Fruit fly (Drosophila melanogaster): ENCODE data around the gene CG42613.

CG42613 gene

DNA sequence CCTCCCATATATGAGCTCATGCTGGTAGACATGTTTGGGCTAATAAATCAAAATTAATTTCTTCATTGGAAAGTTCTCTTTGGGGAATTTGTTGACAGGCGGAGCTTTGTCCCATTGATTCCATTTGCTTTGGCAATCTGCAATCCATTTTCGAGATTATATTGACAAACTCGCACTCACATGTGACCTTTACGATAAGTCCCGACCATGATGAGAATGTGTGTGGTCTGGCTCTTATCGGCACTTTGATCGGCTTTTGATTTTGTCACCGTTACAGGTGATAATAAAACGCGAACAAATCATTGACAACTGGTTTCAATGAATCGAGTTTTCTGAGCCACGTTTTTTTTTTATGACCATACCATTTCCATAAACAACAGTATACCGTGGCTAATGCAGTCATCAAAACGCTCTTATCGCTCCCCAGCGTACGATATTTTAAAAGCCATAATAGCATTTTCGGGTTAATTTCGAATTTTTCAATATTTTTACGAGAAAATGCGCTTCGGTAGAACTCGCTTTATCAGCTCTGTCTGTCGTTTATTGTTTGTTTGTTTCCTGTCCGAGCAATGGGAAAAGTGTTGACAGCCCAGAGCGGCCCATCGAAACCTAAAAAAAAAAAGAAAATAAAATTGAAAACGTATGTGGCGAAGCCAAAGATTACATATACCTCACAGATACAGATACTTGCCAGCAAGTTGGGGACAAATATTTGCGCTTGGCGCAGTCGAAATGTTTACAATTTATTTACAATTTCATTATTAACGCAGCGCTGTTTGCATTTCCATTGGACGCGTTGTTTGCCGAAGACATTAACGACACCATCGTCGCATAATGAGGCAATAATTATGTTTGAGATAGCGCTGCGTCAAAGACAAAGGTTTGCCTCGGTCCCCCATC, 68.6 kb downstream of the CG42613 start (continued):
- TF ChIP-seq eg (GFP tag; IDR thresholded peaks at IDR 0.05) (no peak), CG7368 (GFP tag; optimal IDR thresholded peaks at IDR 0.05) (no peak), cyc (GFP tag; optimal IDR thresholded peaks at IDR 0.05) (no peak), acj6 (GFP tag; optimal IDR thresholded peaks at IDR 0.05) (no peak), CG3032 (tag; optimal IDR thresholded peaks at IDR 0.05) (no peak), CG6163 (GFP tag; IDR thresholded peaks at IDR 0.05) (peak; percentile 7; the same call in 1 of the 3 replicates), CG10669 (GFP tag; optimal IDR thresholded peaks at IDR 0.05) (no peak), Blimp-1 (GFP tag; optimal IDR thresholded peaks at IDR 0.05) (no peak), Hr38 (GFP tag; optimal IDR thresholded peaks at IDR 0.05) (no peak), CG6792 (GFP tag; optimal IDR thresholded peaks at IDR 0.05) (peak; percentile 32), OdsH (GFP tag; optimal IDR thresholded peaks at IDR 0.05) (no peak), net (GFP tag; optimal IDR thresholded peaks at IDR 0.05) (peak; percentile 0)

DNA sequence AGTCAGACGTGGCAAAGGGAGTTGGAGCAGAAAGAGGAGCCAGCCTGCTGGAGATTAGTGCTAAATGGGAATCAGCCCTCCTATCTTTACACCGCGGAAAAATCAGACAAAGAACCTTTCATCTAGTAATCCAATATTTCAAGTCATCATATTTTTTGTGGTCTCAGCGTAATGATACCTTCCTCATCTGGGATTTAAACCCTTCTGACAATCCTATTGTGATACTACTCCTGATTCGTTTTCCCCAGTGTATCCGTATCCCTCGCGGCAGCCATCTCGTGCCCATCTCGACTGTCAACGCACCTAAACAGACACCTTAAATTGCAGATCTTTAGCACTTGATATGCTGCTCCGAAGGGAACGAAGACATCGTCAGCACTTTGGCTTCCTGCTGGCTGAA, 69.4 kb downstream of the CG42613 start:
- TF ChIP-seq Blimp-1 (GFP tag; optimal IDR thresholded peaks at IDR 0.05) (no peak), spab (GFP tag; optimal IDR thresholded peaks at IDR 0.05) (peak; percentile 52), Eip93F (GFP tag; optimal IDR thresholded peaks at IDR 0.05) (no peak), cyc (GFP tag; optimal IDR thresholded peaks at IDR 0.05) (no peak), achi (GFP tag; optimal IDR thresholded peaks at IDR 0.05) (peak; percentile 47), CG10631 (GFP tag; optimal IDR thresholded peaks at IDR 0.05) (peak; percentile 50), Sox14 (GFP tag; optimal IDR thresholded peaks at IDR 0.05) (peak; percentile 53), CG6276 (GFP tag; optimal IDR thresholded peaks at IDR 0.05) (no peak), fkh (GFP tag; optimal IDR thresholded peaks at IDR 0.05) (no peak), CG10669 (GFP tag; optimal IDR thresholded peaks at IDR 0.05) (peak; percentile 47), CG15336 (GFP tag; IDR thresholded peaks at IDR 0.05) (no peak), esn (GFP tag; optimal IDR thresholded peaks at IDR 0.05) (no peak), vri (GFP tag; optimal IDR thresholded peaks at IDR 0.05) (no peak), lz (GFP tag; optimal IDR thresholded peaks at IDR 0.05) (no peak), topi (GFP tag; optimal IDR thresholded peaks at IDR 0.05) (no peak), Ets21C (GFP tag; optimal IDR thresholded peaks at IDR 0.05) (no peak), eg (GFP tag; IDR thresholded peaks at IDR 0.05) (no peak), CG3919 (GFP tag; optimal IDR thresholded peaks at IDR 0.05) (peak; percentile 77), CG32006 (GFP tag; optimal IDR thresholded peaks at IDR 0.05) (peak; percentile 54), Met (GFP tag; optimal IDR thresholded peaks at IDR 0.05) (no peak), CG6163 (GFP tag; IDR thresholded peaks at IDR 0.05) (peak; percentile 77), CG6792 (GFP tag; optimal IDR thresholded peaks at IDR 0.05) (no peak), pdm3 (GFP tag; optimal IDR thresholded peaks at IDR 0.05) (peak; percentile 36), CG11762 (GFP tag; optimal IDR thresholded peaks at IDR 0.05; ENCODE audit: insufficient read depth) (peak; percentile 40), net (GFP tag; optimal IDR thresholded peaks at IDR 0.05) (peak; percentile 6), CG6854 (GFP tag; optimal IDR thresholded peaks at IDR 0.05) (no peak), dsx (GFP tag; optimal IDR thresholded peaks at IDR 0.05; ENCODE audit: poor library complexity, severe bottlenecking) (peak; percentile 50), svp (GFP tag) (no peak), Gug (GFP tag; IDR thresholded peaks at IDR 0.05) (peak; percentile 50), CG31627 (GFP tag; optimal IDR thresholded peaks at IDR 0.05) (peak; percentile 6), acj6 (GFP tag; optimal IDR thresholded peaks at IDR 0.05) (peak; percentile 38), Hr39 (GFP tag; optimal IDR thresholded peaks at IDR 0.05) (no peak), CG8119 (GFP tag; IDR thresholded peaks at IDR 0.05) (0 out of 3 replicates have a peak, but pooled peaks have one; percentile 25), fd59A (GFP tag; optimal IDR thresholded peaks at IDR 0.05) (peak; percentile 47), Smox (GFP tag; optimal IDR thresholded peaks at IDR 0.05) (no peak), CG11294 (GFP tag; IDR thresholded peaks at IDR 0.05) (no peak), CG34406 (GFP tag; optimal IDR thresholded peaks at IDR 0.05) (no peak), salr (GFP tag; optimal IDR thresholded peaks at IDR 0.05) (peak; percentile 32 to 35), Sox15 (GFP tag; optimal IDR thresholded peaks at IDR 0.05) (no peak), Sox102F (GFP tag; optimal IDR thresholded peaks at IDR 0.05) (no peak), CG4318 (GFP tag; optimal IDR thresholded peaks at IDR 0.05) (peak; percentile 38), Lpt (GFP tag; optimal IDR thresholded peaks at IDR 0.05) (no peak), Hr38 (GFP tag; optimal IDR thresholded peaks at IDR 0.05) (no peak), fd85E (GFP tag; optimal IDR thresholded peaks at IDR 0.05) (no peak), CG7368 (GFP tag; optimal IDR thresholded peaks at IDR 0.05) (peak; percentile 27)
